Fruit fly (Drosophila melanogaster) whole organism, prepupa: Measurements from ENCODE around the gene mgl.

Source experiments
- Blimp-1 ChIP-seq: fragments of 200-800 bp; sonication (Bioruptor generic); optimal IDR thresholded peaks from 3 replicates; lab custom pipeline; 2017; ENCODE audit warnings: missing biosample characterization, missing genetic modification characterization, mild to moderate bottlenecking, moderate library complexity, missing genetic modification reagents
- CG10631 ChIP-seq: fragments of 200-800 bp; sonication (Bioruptor generic); optimal IDR thresholded peaks from 2 replicates; lab custom pipeline; 2016; ENCODE audit warnings: missing biosample characterization, missing genetic modification characterization
- CG10669 ChIP-seq: fragments of 200-800 bp; sonication (Bioruptor generic); optimal IDR thresholded peaks from 3 replicates; lab custom pipeline; 2018; ENCODE audit warnings: missing biosample characterization, mild to moderate bottlenecking, missing genetic modification characterization, moderate library complexity
- CG11294 ChIP-seq: fragments of 200-800 bp; sonication (Bioruptor generic); IDR thresholded peaks from 2 replicates; pipeline ENCODE4 v1.3.6; 2022; ENCODE audit warnings: missing biosample characterization, missing genetic modification characterization
- CG11762 ChIP-seq: fragments of 200-800 bp; sonication (Bioruptor generic); optimal IDR thresholded peaks from 3 replicates; lab custom pipeline; 2016; ENCODE audit warnings: missing biosample characterization, missing genetic modification characterization; ENCODE audit not compliant: insufficient read depth
- CG15336 ChIP-seq: fragments of 200-800 bp; sonication (Bioruptor generic); IDR thresholded peaks from 2 replicates; pipeline ENCODE4 v1.3.6; 2022; ENCODE audit warnings: missing biosample characterization, missing genetic modification characterization
- CG1621 ChIP-seq: fragments of 200-800 bp; sonication (Bioruptor generic); optimal IDR thresholded peaks from 3 replicates; lab custom pipeline; 2018; ENCODE audit warnings: missing biosample characterization, mild to moderate bottlenecking, missing genetic modification characterization
- CG3032 ChIP-seq: fragments of 200-800 bp; optimal IDR thresholded peaks from 2 replicates; lab custom pipeline; 2019; ENCODE audit warnings: missing biosample characterization, mild to moderate bottlenecking, missing genetic modification characterization, moderate library complexity
- CG32006 ChIP-seq: fragments of 200-800 bp; sonication (Bioruptor generic); optimal IDR thresholded peaks from 3 replicates; lab custom pipeline; 2017; ENCODE audit warnings: missing biosample characterization, mild to moderate bottlenecking, missing genetic modification characterization
- CG34406 ChIP-seq: fragments of 200-800 bp; sonication (Bioruptor generic); optimal IDR thresholded peaks from 3 replicates; lab custom pipeline; 2016; ENCODE audit warnings: missing biosample characterization, missing genetic modification characterization
- CG3919 ChIP-seq: fragments of 200-800 bp; sonication (Bioruptor generic); optimal IDR thresholded peaks from 3 replicates; lab custom pipeline; 2016; ENCODE audit warnings: missing biosample characterization, missing genetic modification characterization
- CG4318 ChIP-seq: fragments of 200-800 bp; sonication (Bioruptor generic); optimal IDR thresholded peaks from 3 replicates; lab custom pipeline; 2017; ENCODE audit warnings: missing biosample characterization, mild to moderate bottlenecking, missing genetic modification characterization
- CG6276 ChIP-seq: fragments of 200-800 bp; sonication (Bioruptor generic); optimal IDR thresholded peaks from 2 replicates; lab custom pipeline; 2017; ENCODE audit warnings: missing biosample characterization, mild to moderate bottlenecking, missing genetic modification characterization
- CG6792 ChIP-seq: fragments of 200-800 bp; sonication (Bioruptor generic); optimal IDR thresholded peaks from 3 replicates; lab custom pipeline; 2016; ENCODE audit warnings: missing biosample characterization, missing genetic modification characterization
- CG6808 ChIP-seq: fragments of 200-800 bp; sonication (Bioruptor generic); optimal IDR thresholded peaks from 3 replicates; lab custom pipeline; 2017; ENCODE audit warnings: missing biosample characterization, missing genetic modification characterization, mild to moderate bottlenecking, moderate library complexity, missing genetic modification reagents
- CG7368 ChIP-seq: fragments of 200-800 bp; sonication (Bioruptor generic); optimal IDR thresholded peaks from 3 replicates; lab custom pipeline; 2016; ENCODE audit warnings: missing biosample characterization, missing genetic modification characterization
- CG8119 ChIP-seq: fragments of 200-800 bp; sonication (Bioruptor generic); IDR thresholded peaks from 3 replicates; pipeline ENCODE4 v1.3.6; 2022; ENCODE audit warnings: missing biosample characterization, missing genetic modification characterization
- CG8632 ChIP-seq: fragments of 200-800 bp; sonication (Bioruptor generic); optimal IDR thresholded peaks from 3 replicates; lab custom pipeline; 2016; ENCODE audit warnings: missing biosample characterization, missing genetic modification characterization
- CG9139 ChIP-seq: fragments of 200-800 bp; sonication (Bioruptor generic); optimal IDR thresholded peaks from 3 replicates; lab custom pipeline; 2017; ENCODE audit warnings: missing biosample characterization, mild to moderate bottlenecking, missing genetic modification characterization
- Eip75B ChIP-seq: fragments of 200-800 bp; sonication (Bioruptor generic); optimal IDR thresholded peaks from 3 replicates; lab custom pipeline; 2016; ENCODE audit warnings: missing biosample characterization, missing genetic modification characterization
- Eip78C ChIP-seq: fragments of 200-800 bp; sonication (Bioruptor generic); peaks from one replicate; lab custom pipeline; 2016; ENCODE audit warnings: missing biosample characterization, missing genetic modification characterization
- Eip93F ChIP-seq: fragments of 200-800 bp; sonication (Bioruptor generic); optimal IDR thresholded peaks from 2 replicates; lab custom pipeline; 2016; ENCODE audit warnings: missing biosample characterization, mild to moderate bottlenecking, missing genetic modification characterization
- Gug ChIP-seq: fragments of 200-800 bp; sonication (Bioruptor generic); IDR thresholded peaks from 2 replicates; pipeline ENCODE4 v1.3.6; 2022; ENCODE audit warnings: missing biosample characterization, missing genetic modification characterization
- Hr4 ChIP-seq: fragments of 200-800 bp; sonication (Bioruptor generic); optimal IDR thresholded peaks from 3 replicates; lab custom pipeline; 2016; ENCODE audit warnings: missing biosample characterization, missing genetic modification characterization
- Lpt ChIP-seq: fragments of 200-800 bp; sonication (Bioruptor generic); optimal IDR thresholded peaks from 3 replicates; lab custom pipeline; 2016; ENCODE audit warnings: missing biosample characterization, missing genetic modification characterization
- Met ChIP-seq: fragments of 200-800 bp; sonication (Bioruptor generic); optimal IDR thresholded peaks from 3 replicates; lab custom pipeline; 2016; ENCODE audit warnings: missing biosample characterization, missing genetic modification characterization
- OdsH ChIP-seq: fragments of 200-800 bp; sonication (Bioruptor generic); optimal IDR thresholded peaks from 3 replicates; lab custom pipeline; 2016; ENCODE audit warnings: missing biosample characterization, missing genetic modification characterization
- Smox ChIP-seq: fragments of 200-800 bp; sonication (Bioruptor generic); optimal IDR thresholded peaks from 3 replicates; lab custom pipeline; 2016; ENCODE audit warnings: missing biosample characterization, missing genetic modification characterization
- achi ChIP-seq: fragments of 200-800 bp; sonication (Bioruptor generic); optimal IDR thresholded peaks from 3 replicates; lab custom pipeline; 2016; ENCODE audit warnings: missing biosample characterization, missing genetic modification characterization
- acj6 ChIP-seq: fragments of 200-800 bp; sonication (Bioruptor generic); optimal IDR thresholded peaks from 3 replicates; lab custom pipeline; 2016; ENCODE audit warnings: missing biosample characterization, missing genetic modification characterization
- eg ChIP-seq: fragments of 200-800 bp; sonication (Bioruptor generic); IDR thresholded peaks from 3 replicates; pipeline ENCODE4 v1.3.6; 2022; ENCODE audit warnings: missing biosample characterization, missing genetic modification characterization
- esn ChIP-seq: fragments of 200-800 bp; sonication (Bioruptor generic); optimal IDR thresholded peaks from 2 replicates; lab custom pipeline; 2016; ENCODE audit warnings: missing biosample characterization, mild to moderate bottlenecking, missing genetic modification characterization, moderate library complexity
- fd85E ChIP-seq: fragments of 200-800 bp; sonication (Bioruptor generic); optimal IDR thresholded peaks from 3 replicates; lab custom pipeline; 2016; ENCODE audit warnings: missing biosample characterization, missing genetic modification characterization
- lz ChIP-seq: fragments of 200-800 bp; sonication (Bioruptor generic); optimal IDR thresholded peaks from 3 replicates; lab custom pipeline; 2016; ENCODE audit warnings: missing biosample characterization, missing genetic modification characterization
- net ChIP-seq: fragments of 200-800 bp; sonication (Bioruptor generic); optimal IDR thresholded peaks from 3 replicates; lab custom pipeline; 2016; ENCODE audit warnings: missing biosample characterization, missing genetic modification characterization
- pdm3 ChIP-seq: fragments of 200-800 bp; sonication (Bioruptor generic); optimal IDR thresholded peaks from 3 replicates; lab custom pipeline; 2016; ENCODE audit warnings: missing biosample characterization, missing genetic modification characterization
- salr ChIP-seq, 2 experiments: fragments of 200-800 bp; sonication (Bioruptor generic); optimal IDR thresholded peaks; 3 replicates each; lab custom pipeline; 2016 to 2018; ENCODE audit warnings: missing biosample characterization in 2 of 2, missing genetic modification characterization in 2 of 2, mild to moderate bottlenecking in 1 of 2
- spab ChIP-seq: fragments of 200-800 bp; sonication (Bioruptor generic); optimal IDR thresholded peaks from 2 replicates; lab custom pipeline; 2017; ENCODE audit warnings: missing biosample characterization, mild to moderate bottlenecking, missing genetic modification characterization, missing genetic modification reagents
- ss ChIP-seq, 2 experiments: fragments of 200-800 bp; sonication (Bioruptor generic); optimal IDR thresholded peaks; 2 replicates in 1 of 2; 3 replicates in 1 of 2; lab custom pipeline; 2017 to 2018; ENCODE audit warnings: mild to moderate bottlenecking in 2 of 2, missing biosample characterization in 2 of 2, missing genetic modification characterization in 2 of 2, moderate library complexity in 1 of 2
- svp ChIP-seq: fragments of 200-800 bp; sonication (Bioruptor generic); peaks from one replicate; lab custom pipeline; 2016; ENCODE audit warnings: missing biosample characterization, missing genetic modification characterization
- topi ChIP-seq: fragments of 200-800 bp; sonication (Bioruptor generic); optimal IDR thresholded peaks from 3 replicates; lab custom pipeline; 2016; ENCODE audit warnings: missing biosample characterization, missing genetic modification characterization

The mgl gene

dm6 chrX:9466579-9466995 is 33.3 kb downstream of the mgl start (continued):
- TF ChIP-seq Blimp-1 (GFP tag; lab: Kevin White, UChicago) (no peak), Lpt (GFP tag; lab: Kevin White, UChicago) (peak; percentile 17), CG8632 (GFP tag; lab: Kevin White, UChicago) (no peak), fd85E (GFP tag; lab: Kevin White, UChicago) (no peak), net (GFP tag; lab: Kevin White, UChicago) (no peak), CG1621 (tag; lab: Kevin White, UChicago) (peak; percentile 33), achi (GFP tag; lab: Kevin White, UChicago) (no peak), CG4318 (GFP tag; lab: Kevin White, UChicago) (no peak), CG7368 (GFP tag; lab: Kevin White, UChicago) (no peak), topi (no peak), pdm3 (GFP tag; lab: Kevin White, UChicago) (no peak), spab (GFP tag; lab: Kevin White, UChicago) (peak; percentile 17)

- peak; percentile 74 for TF ChIP-seq CG32006 (GFP tag; lab: Kevin White, UChicago)
- TF ChIP-seq Met (GFP tag; lab: Kevin White, UChicago), result peak; percentile 17
- TF ChIP-seq svp (GFP tag; lab: Kevin White, UChicago), result no peak
- TF ChIP-seq topi, result no peak
- TF ChIP-seq pdm3 (GFP tag; lab: Kevin White, UChicago), result peak; percentile 29
- TF ChIP-seq CG15336 (GFP tag; lab: Robert Waterston, UW), result peak; percentile 90
- peak; percentile 44 for TF ChIP-seq CG4318 (GFP tag; lab: Kevin White, UChicago)
- TF ChIP-seq CG34406 (GFP tag; lab: Kevin White, UChicago), result peak; percentile 6
- peak; percentile 73 for TF ChIP-seq CG6276
- TF ChIP-seq CG11762, result peak; percentile 57
- peak; percentile 15 for TF ChIP-seq esn (GFP tag; lab: Kevin White, UChicago)
- peak; percentile 34 for TF ChIP-seq CG8632 (GFP tag; lab: Kevin White, UChicago)
- peak; percentile 72 for TF ChIP-seq eg (GFP tag; lab: Robert Waterston, UW)
- TF ChIP-seq ss (GFP tag; optimal IDR thresholded peaks at IDR 0.05; lab: Kevin White, UChicago), result no peak
- TF ChIP-seq salr (GFP tag; optimal IDR thresholded peaks at IDR 0.05; lab: Kevin White, UChicago), result peak in 1 of 2 experiments; percentile 14
- TF ChIP-seq net (GFP tag; lab: Kevin White, UChicago), result peak; percentile 38
- TF ChIP-seq OdsH (GFP tag; lab: Kevin White, UChicago), result peak; percentile 65
- peak; percentile 79 for TF ChIP-seq CG8119
- peak; percentile 13 for TF ChIP-seq CG6792 (GFP tag; lab: Kevin White, UChicago)
- peak; percentile 68 for TF ChIP-seq acj6
- peak; percentile 22 for TF ChIP-seq CG10669 (GFP tag; lab: Kevin White, UChicago)
- no peak for TF ChIP-seq lz
- peak; percentile 59 for TF ChIP-seq CG10631 (GFP tag; lab: Kevin White, UChicago)
- TF ChIP-seq Hr4, result peak; percentile 55
- TF ChIP-seq Smox (GFP tag; lab: Kevin White, UChicago), result peak; percentile 3
- TF ChIP-seq CG11294 (GFP tag; lab: Robert Waterston, UW), result peak; percentile 48; the same call in 1 of the 2 replicates
- peak; percentile 39 for TF ChIP-seq CG3032 (tag; lab: Kevin White, UChicago)
- peak; percentile 63 for TF ChIP-seq achi (GFP tag; lab: Kevin White, UChicago)
- no peak for TF ChIP-seq Eip93F (GFP tag; lab: Kevin White, UChicago)
- no peak for TF ChIP-seq Eip75B (GFP tag; lab: Kevin White, UChicago)
- TF ChIP-seq CG9139 (GFP tag; lab: Kevin White, UChicago), result no peak
- peak; percentile 57 for TF ChIP-seq CG3919 (GFP tag; lab: Kevin White, UChicago)
- TF ChIP-seq Gug, result peak; percentile 46
- no peak for TF ChIP-seq CG6808 (GFP tag; lab: Kevin White, UChicago)
- TF ChIP-seq Eip78C (GFP tag; lab: Kevin White, UChicago), result peak; percentile 80
Measured at dm6 chrX:9466150-9466549, 33.8 kb downstream of the mgl start.
